Worm (Caenorhabditis elegans): ENCODE data around the gene ZC178.2.

The ZC178.2 gene

ce11 chrV:8651007-8651711, 60.7 kb downstream of the ZC178.2 start:
- TF ChIP-seq daf-12 (tag; optimal IDR thresholded peaks at IDR 0.05): no peak
- peak; percentile 75 for TF ChIP-seq pha-4 (tag; optimal IDR thresholded peaks at IDR 0.05)
- peak; percentile 86 for TF ChIP-seq skn-1 (tag; optimal IDR thresholded peaks at IDR 0.05)
- peak; percentile 33 for TF ChIP-seq lsy-12 (tag; optimal IDR thresholded peaks at IDR 0.05)
- no peak for TF ChIP-seq fkh-10 (GFP tag; optimal IDR thresholded peaks at IDR 0.05)
- peak; percentile 100 for TF ChIP-seq elt-2 (tag; optimal IDR thresholded peaks at IDR 0.05)
- TF ChIP-seq elt-3 (tag; optimal IDR thresholded peaks at IDR 0.05): no peak
- peak; percentile 87 for TF ChIP-seq jun-1 (tag; optimal IDR thresholded peaks at IDR 0.05)
- peak; percentile 100 for TF ChIP-seq pqm-1 (tag; optimal IDR thresholded peaks at IDR 0.05)

ce11 chrV:8650365-8650764, 61.4 kb downstream of the ZC178.2 start:
- no peak for TF ChIP-seq aly-2 (tag; optimal IDR thresholded peaks at IDR 0.05)
- TF ChIP-seq nhr-12 (tag; optimal IDR thresholded peaks at IDR 0.05): no peak
- TF ChIP-seq zag-1 (tag; optimal IDR thresholded peaks at IDR 0.05): no peak
- no peak for TF ChIP-seq egl-5 (tag; optimal IDR thresholded peaks at IDR 0.05)
- no peak for TF ChIP-seq eor-1 (tag; optimal IDR thresholded peaks at IDR 0.05)
- TF ChIP-seq elt-3 (tag; optimal IDR thresholded peaks at IDR 0.05): no peak
- TF ChIP-seq lin-15B (tag; optimal IDR thresholded peaks at IDR 0.05): no peak
- no peak for TF ChIP-seq ceh-82 (tag; optimal IDR thresholded peaks at IDR 0.05)
- no peak for TF ChIP-seq pha-4 (tag; optimal IDR thresholded peaks at IDR 0.05)
